Worm (Caenorhabditis elegans): ENCODE measurements around the gene din-1.

DNA sequence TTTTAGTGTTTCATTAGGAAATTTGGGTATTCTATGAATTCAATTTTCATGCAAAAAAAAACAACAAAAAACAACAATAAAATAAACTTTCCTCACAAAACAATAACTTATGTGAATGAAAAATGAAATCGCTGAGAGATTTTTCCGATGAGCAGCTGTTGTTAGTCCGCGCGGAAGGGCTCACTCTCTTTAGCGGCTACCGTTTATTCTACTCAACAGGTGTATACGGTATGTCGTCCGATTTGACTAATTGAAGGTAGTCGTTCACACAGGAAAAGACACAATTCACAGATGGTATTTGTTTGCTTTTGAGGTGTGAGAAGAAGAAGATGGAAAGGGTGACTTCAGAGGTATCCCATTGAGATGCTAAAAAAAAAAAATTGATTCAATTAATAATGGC is 64.7 kb downstream of the din-1 start:
- TF ChIP-seq hmg-1.2 (GFP tag; IDR thresholded peaks at IDR 0.05), result no peak
- no peak for TF ChIP-seq nfya-1 (tag; optimal IDR thresholded peaks at IDR 0.05; ENCODE audit: borderline replicate concordance, insufficient read depth)
- TF ChIP-seq ztf-3 (GFP tag; optimal IDR thresholded peaks at IDR 0.05), result no peak
- TF ChIP-seq rcor-1 (GFP tag; IDR thresholded peaks at IDR 0.05), result no peak
- no peak for TF ChIP-seq ZK185.1 (tag; optimal IDR thresholded peaks at IDR 0.05; ENCODE audit: poor library complexity, severe bottlenecking)
- no peak for TF ChIP-seq aptf-3 (GFP tag; IDR thresholded peaks at IDR 0.05)
- TF ChIP-seq bed-1 (GFP tag; IDR thresholded peaks at IDR 0.05), result no peak
- TF ChIP-seq sdz-38 (tag; optimal IDR thresholded peaks at IDR 0.05), result no peak
- TF ChIP-seq F52B5.7 (tag; optimal IDR thresholded peaks at IDR 0.05), result no peak
- no peak for TF ChIP-seq akir-1 (GFP tag; optimal IDR thresholded peaks at IDR 0.05)
